Worm (Caenorhabditis elegans) whole organism, mixed stage, embryonic: ENCODE data around the gene tars-1.

ENCODE experiments used
- elt-1 ChIP-seq: sonication (generic microtip); optimal IDR thresholded peaks from 2 replicates; lab custom pipeline; 2017; ENCODE audit warnings: missing genetic modification characterization, mild to moderate bottlenecking, missing compliant biosample characterization, antibody characterized with exemption, moderate library complexity, borderline replicate concordance; ENCODE audit not compliant: insufficient read depth
- hlh-1 ChIP-seq: fragments of 150-350 bp; optimal IDR thresholded peaks from 2 replicates; lab custom pipeline; 2014; ENCODE audit warnings: missing biosample characterization, missing genetic modification reagents, missing genetic modification characterization
- lin-13 ChIP-seq: fragments of 150-350 bp; optimal IDR thresholded peaks from 2 replicates; lab custom pipeline; 2014; ENCODE audit warnings: missing biosample characterization, missing genetic modification characterization
- lsy-2 ChIP-seq: fragments of 150-350 bp; optimal IDR thresholded peaks from 2 replicates; lab custom pipeline; 2014; ENCODE audit warnings: missing biosample characterization, missing genetic modification characterization
- mep-1 ChIP-seq: fragments of 150-350 bp; optimal IDR thresholded peaks from 2 replicates; lab custom pipeline; 2017; ENCODE audit warnings: missing biosample characterization, missing genetic modification reagents, missing genetic modification characterization, inconsistent platforms
- nhr-12 ChIP-seq: fragments of 150-350 bp; optimal IDR thresholded peaks from 2 replicates; lab custom pipeline; 2014; ENCODE audit warnings: missing biosample characterization, missing genetic modification characterization
- nhr-237 ChIP-seq: fragments of 150-350 bp; optimal IDR thresholded peaks from 2 replicates; lab custom pipeline; 2014; ENCODE audit warnings: missing biosample characterization, missing genetic modification characterization
- nhr-28 ChIP-seq: fragments of 150-350 bp; optimal IDR thresholded peaks from 2 replicates; lab custom pipeline; 2014; ENCODE audit warnings: missing biosample characterization, missing genetic modification characterization
- nhr-76 ChIP-seq: sonication (generic microtip); optimal IDR thresholded peaks from 2 replicates; lab custom pipeline; 2017; ENCODE audit warnings: missing biosample characterization, missing genetic modification characterization
- pha-4 ChIP-seq: fragments of 150-350 bp; optimal IDR thresholded peaks from 2 replicates; lab custom pipeline; 2018; ENCODE audit warnings: missing biosample characterization, missing genetic modification reagents, missing genetic modification characterization
- snpc-4 ChIP-seq: fragments of 150-350 bp; optimal IDR thresholded peaks from 2 replicates; lab custom pipeline; 2014; ENCODE audit warnings: missing biosample characterization, missing genetic modification characterization
- unc-120 ChIP-seq: sonication (generic microtip); optimal IDR thresholded peaks from 2 replicates; lab custom pipeline; 2017; ENCODE audit warnings: missing genetic modification characterization, missing compliant biosample characterization; ENCODE audit not compliant: poor library complexity, severe bottlenecking
- zip-8 ChIP-seq: fragments of 150-350 bp; optimal IDR thresholded peaks from 2 replicates; lab custom pipeline; 2014; ENCODE audit warnings: missing biosample characterization, missing genetic modification characterization
- ztf-11 ChIP-seq: fragments of 150-350 bp; optimal IDR thresholded peaks from 2 replicates; lab custom pipeline; 2014; ENCODE audit warnings: missing biosample characterization, missing genetic modification characterization

- TF ChIP-seq pha-4 (tag; lab: Kevin White, UChicago): no peak
- TF ChIP-seq ztf-11 (tag; lab: Kevin White, UChicago): no peak
- TF ChIP-seq mep-1: no peak
- no peak for TF ChIP-seq zip-8 (tag; lab: Kevin White, UChicago)
- TF ChIP-seq nhr-76 (tag; lab: Kevin White, UChicago): no peak
- no peak for TF ChIP-seq nhr-237 (tag; lab: Kevin White, UChicago)
- TF ChIP-seq lsy-2 (tag; lab: Kevin White, UChicago): no peak
- no peak for TF ChIP-seq nhr-12 (tag; lab: Kevin White, UChicago)
- no peak for TF ChIP-seq hlh-1 (tag; lab: Kevin White, UChicago)
- no peak for TF ChIP-seq nhr-28 (tag; lab: Kevin White, UChicago)
- TF ChIP-seq lin-13 (tag; lab: Kevin White, UChicago): no peak
- no peak for TF ChIP-seq snpc-4 (tag; lab: Kevin White, UChicago)
- no peak for TF ChIP-seq elt-1
- peak; percentile 29 for TF ChIP-seq unc-120 (tag; lab: Kevin White, UChicago)
Measured at ce11 chrII:11737347-11737746, 41.9 kb upstream of the tars-1 start.
